Worm (Caenorhabditis elegans) whole organism, L3 larva: Measurements from ENCODE around the gene W09H1.4.

ENCODE experiments used
- R02D3.7 ChIP-seq: fragments of 150-350 bp; optimal IDR thresholded peaks from 2 replicates; lab custom pipeline; 2014; ENCODE audit warnings: missing biosample characterization, missing genetic modification characterization
- ZK546.5 ChIP-seq: sonication (generic microtip); optimal IDR thresholded peaks from 2 replicates; lab custom pipeline; 2017; ENCODE audit warnings: missing biosample characterization, missing genetic modification characterization
- ama-1 ChIP-seq: fragments of 150-350 bp; optimal IDR thresholded peaks from 2 replicates; lab custom pipeline; 2018
- elt-3 ChIP-seq, 3 experiments: fragments of 150-350 bp in 1 of 3; sonication (generic microtip) in 2 of 3; optimal IDR thresholded peaks; 2 replicates in 2 of 3; 4 replicates in 1 of 3; lab custom pipeline; 2014 to 2017; ENCODE audit warnings: missing biosample characterization in 3 of 3, missing genetic modification characterization in 3 of 3
- fkh-10 ChIP-seq: sonication (generic microtip); optimal IDR thresholded peaks from 2 replicates; lab custom pipeline; 2017; ENCODE audit warnings: missing biosample characterization, missing genetic modification reagents, missing genetic modification characterization
- mdl-1 ChIP-seq: fragments of 150-350 bp; optimal IDR thresholded peaks from 2 replicates; lab custom pipeline; 2014; ENCODE audit warnings: missing biosample characterization, missing genetic modification characterization
- nhr-12 ChIP-seq: fragments of 150-350 bp; optimal IDR thresholded peaks from 2 replicates; lab custom pipeline; 2014; ENCODE audit warnings: missing biosample characterization, missing genetic modification characterization
- sea-2 ChIP-seq: fragments of 150-350 bp; sonication (generic microtip); optimal IDR thresholded peaks from 4 replicates; lab custom pipeline; 2014; ENCODE audit warnings: missing biosample characterization, missing genetic modification reagents, missing genetic modification characterization
- skn-1 ChIP-seq: fragments of 150-350 bp; optimal IDR thresholded peaks from 2 replicates; lab custom pipeline; 2014; ENCODE audit warnings: missing biosample characterization, missing genetic modification characterization
- unc-62 ChIP-seq: fragments of 150-350 bp; sonication (generic microtip); optimal IDR thresholded peaks from 4 replicates; lab custom pipeline; 2014; ENCODE audit warnings: missing biosample characterization, missing genetic modification reagents, missing genetic modification characterization

ce11 chrII:13145204-13145603 is 38.1 kb upstream of the W09H1.4 start, which contains the start of gene mltn-1:
- TF ChIP-seq R02D3.7, result no peak
- TF ChIP-seq elt-3 (tag; optimal IDR thresholded peaks at IDR 0.05; lab: Kevin White, UChicago), result no peak
- no peak for TF ChIP-seq mdl-1
- TF ChIP-seq ZK546.5 (tag; lab: Kevin White, UChicago), result no peak
- TF ChIP-seq ama-1 (lab: Kevin White, UChicago), result no peak
- TF ChIP-seq unc-62 (GFP tag; lab: Kevin White, UChicago), result no peak
- no peak for TF ChIP-seq nhr-12
- TF ChIP-seq skn-1 (tag; lab: Kevin White, UChicago), result no peak
- no peak for TF ChIP-seq fkh-10 (GFP tag; lab: Kevin White, UChicago)
- TF ChIP-seq sea-2 (GFP tag; lab: Kevin White, UChicago), result no peak
